Fruit fly (Drosophila melanogaster) whole organism, wandering third instar larva: Measurements from ENCODE around the gene CG15725.

ENCODE experiments used
- Abd-B ChIP-seq: fragments of >200 bp; optimal IDR thresholded peaks from 2 replicates; lab custom pipeline; 2017; ENCODE audit warnings: missing biosample characterization, missing genetic modification characterization
- CG32264 ChIP-seq: fragments of 200-800 bp; sonication (Bioruptor generic); optimal IDR thresholded peaks from 2 replicates; lab custom pipeline; 2016; ENCODE audit warnings: missing biosample characterization, missing genetic modification characterization
- CG9705 ChIP-seq: fragments of 200-800 bp; sonication (Bioruptor generic); optimal IDR thresholded peaks from 2 replicates; lab custom pipeline; 2018; ENCODE audit warnings: missing biosample characterization, mild to moderate bottlenecking, missing genetic modification characterization
- CrebA ChIP-seq: fragments of 200-800 bp; sonication (Bioruptor generic); optimal IDR thresholded peaks from 2 replicates; lab custom pipeline; 2016; ENCODE audit warnings: missing biosample characterization, mild to moderate bottlenecking, missing genetic modification characterization, borderline replicate concordance
- Dfd ChIP-seq: fragments of >200 bp; optimal IDR thresholded peaks from 2 replicates; lab custom pipeline; 2017; ENCODE audit warnings: missing biosample characterization, missing genetic modification characterization
- Dif ChIP-seq: fragments of 200-275, 200-300 bp; sonication (Bioruptor generic); optimal IDR thresholded peaks from 2 replicates; lab custom pipeline; 2018; ENCODE audit warnings: missing biosample characterization, missing genetic modification characterization; ENCODE audit not compliant: partially characterized antibody
- GATAd ChIP-seq: sonication (Bioruptor generic); optimal IDR thresholded peaks from 2 replicates; lab custom pipeline; 2016; ENCODE audit warnings: missing biosample characterization, missing genetic modification characterization
- HLH106 ChIP-seq: fragments of 200-800 bp; optimal IDR thresholded peaks from 3 replicates; lab custom pipeline; 2019; ENCODE audit warnings: missing biosample characterization, mild to moderate bottlenecking, missing genetic modification characterization, moderate library complexity
- Hnf4 ChIP-seq: fragments of 200-800 bp; sonication (Bioruptor generic); optimal IDR thresholded peaks from 2 replicates; lab custom pipeline; 2016; ENCODE audit warnings: missing biosample characterization, mild to moderate bottlenecking, missing genetic modification characterization
- Hr78 ChIP-seq: fragments of >200 bp; optimal IDR thresholded peaks from 2 replicates; lab custom pipeline; 2017; ENCODE audit warnings: missing biosample characterization, missing genetic modification characterization
- Hr83 ChIP-seq: fragments of 200-300 bp; sonication (Bioruptor generic); optimal IDR thresholded peaks from 2 replicates; lab custom pipeline; 2016; ENCODE audit warnings: missing biosample characterization, mild to moderate bottlenecking, missing genetic modification characterization, moderate library complexity; ENCODE audit not compliant: poor library complexity, severe bottlenecking
- Jra ChIP-seq: sonication (Bioruptor generic); optimal IDR thresholded peaks from 2 replicates; lab custom pipeline; 2016; ENCODE audit warnings: missing biosample characterization, missing genetic modification characterization
- Mio ChIP-seq: sonication (Bioruptor generic); optimal IDR thresholded peaks from 2 replicates; lab custom pipeline; 2016; ENCODE audit warnings: missing biosample characterization, missing genetic modification characterization
- Myc ChIP-seq: fragments of >200 bp; optimal IDR thresholded peaks from 2 replicates; lab custom pipeline; 2017
- N ChIP-seq: fragments of >200 bp; optimal IDR thresholded peaks from 2 replicates; lab custom pipeline; 2018; ENCODE audit warnings: missing biosample characterization, missing external identifiers, missing genetic modification characterization
- OdsH ChIP-seq: fragments of 200-800 bp; sonication (Bioruptor generic); optimal IDR thresholded peaks from 2 replicates; lab custom pipeline; 2016; ENCODE audit warnings: missing biosample characterization, mild to moderate bottlenecking, missing genetic modification characterization
- Rel ChIP-seq, 2 experiments: fragments of 200-800 bp; sonication (Bioruptor generic) in 1 of 2; optimal IDR thresholded peaks; 2 replicates in 1 of 2; 3 replicates in 1 of 2; lab custom pipeline; 2016 to 2019; ENCODE audit warnings: mild to moderate bottlenecking in 2 of 2, missing biosample characterization in 2 of 2, missing genetic modification characterization in 2 of 2, moderate library complexity in 1 of 2
- Sp1 ChIP-seq: fragments of 200-800 bp; sonication (Bioruptor generic); optimal IDR thresholded peaks from 3 replicates; lab custom pipeline; 2019; ENCODE audit warnings: missing biosample characterization, mild to moderate bottlenecking, missing genetic modification characterization, moderate library complexity
- Vsx2 ChIP-seq: fragments of 200-300, 225-300 bp; sonication (Bioruptor generic); optimal IDR thresholded peaks from 2 replicates; lab custom pipeline; 2018; ENCODE audit warnings: missing biosample characterization, missing genetic modification characterization; ENCODE audit not compliant: partially characterized antibody
- br ChIP-seq: fragments of 200-800 bp; sonication (Bioruptor generic); optimal IDR thresholded peaks from 2 replicates; lab custom pipeline; 2016; ENCODE audit warnings: missing biosample characterization, missing genetic modification characterization
- brk ChIP-seq: fragments of 200-800 bp; sonication (Bioruptor generic); optimal IDR thresholded peaks from 2 replicates; lab custom pipeline; 2016; ENCODE audit warnings: missing biosample characterization, mild to moderate bottlenecking, missing genetic modification characterization
- dl ChIP-seq, 2 experiments: fragments of 175-275, 200-275 bp in 1 of 2; fragments of 200-275 bp in 1 of 2; sonication (Bioruptor generic); optimal IDR thresholded peaks; lab custom pipeline; 2018; ENCODE audit warnings: mild to moderate bottlenecking in 2 of 2, missing biosample characterization in 2 of 2, missing genetic modification characterization in 2 of 2, moderate library complexity in 2 of 2; ENCODE audit not compliant: partially characterized antibody in 2 of 2, insufficient read depth in 1 of 2
- dmrt93B ChIP-seq: fragments of 200-800 bp; sonication (Bioruptor generic); optimal IDR thresholded peaks from 2 replicates; lab custom pipeline; 2018; ENCODE audit warnings: missing biosample characterization, mild to moderate bottlenecking, missing genetic modification characterization
- dsf ChIP-seq: sonication (Bioruptor generic); optimal IDR thresholded peaks from 2 replicates; lab custom pipeline; 2016; ENCODE audit warnings: missing biosample characterization, missing genetic modification characterization, borderline replicate concordance
- ey ChIP-seq: fragments of 200-800 bp; sonication (Bioruptor generic); optimal IDR thresholded peaks from 2 replicates; lab custom pipeline; 2016; ENCODE audit warnings: missing biosample characterization, missing genetic modification characterization
- foxo ChIP-seq, 2 experiments: fragments of 200-800 bp; sonication (Bioruptor generic); optimal IDR thresholded peaks; 2 replicates in 1 of 2; 3 replicates in 1 of 2; lab custom pipeline; 2016 to 2017; ENCODE audit warnings: missing biosample characterization in 2 of 2, missing genetic modification characterization in 2 of 2
- fru ChIP-seq: fragments of 200-800 bp; sonication (Bioruptor generic); optimal IDR thresholded peaks from 3 replicates; lab custom pipeline; 2016; ENCODE audit warnings: missing biosample characterization, mild to moderate bottlenecking, missing genetic modification characterization
- h ChIP-seq: fragments of 200-800 bp; sonication (Bioruptor generic); optimal IDR thresholded peaks from 3 replicates; lab custom pipeline; 2016; ENCODE audit warnings: missing biosample characterization, mild to moderate bottlenecking, missing genetic modification characterization
- jim ChIP-seq: fragments of 175-275, 200-325 bp; sonication (Bioruptor generic); optimal IDR thresholded peaks from 2 replicates; lab custom pipeline; 2016; ENCODE audit warnings: missing biosample characterization, mild to moderate bottlenecking, missing genetic modification characterization
- lola ChIP-seq: fragments of >200 bp; optimal IDR thresholded peaks from 2 replicates; lab custom pipeline; 2017; ENCODE audit warnings: missing biosample characterization, missing genetic modification characterization
- pan ChIP-seq: fragments of >200 bp; optimal IDR thresholded peaks from 2 replicates; lab custom pipeline; 2017
- rgr ChIP-seq: fragments of 200-800 bp; sonication (Bioruptor generic); optimal IDR thresholded peaks from 3 replicates; lab custom pipeline; 2016; ENCODE audit warnings: missing biosample characterization, mild to moderate bottlenecking, missing genetic modification characterization
- sage ChIP-seq: fragments of 200-800 bp; sonication (Bioruptor generic); optimal IDR thresholded peaks from 2 replicates; lab custom pipeline; 2016; ENCODE audit warnings: missing biosample characterization, mild to moderate bottlenecking, missing genetic modification characterization
- sv ChIP-seq: fragments of 200-800 bp; sonication (Bioruptor generic); optimal IDR thresholded peaks from 3 replicates; lab custom pipeline; 2016; ENCODE audit warnings: missing biosample characterization, missing genetic modification characterization
- tai ChIP-seq: sonication (Bioruptor generic); optimal IDR thresholded peaks from 2 replicates; lab custom pipeline; 2016; ENCODE audit warnings: missing biosample characterization, missing genetic modification characterization
- usp ChIP-seq: fragments of >200 bp; optimal IDR thresholded peaks from 2 replicates; lab custom pipeline; 2017; ENCODE audit warnings: missing biosample characterization, missing genetic modification characterization
- woc ChIP-seq: sonication (Bioruptor generic); optimal IDR thresholded peaks from 2 replicates; lab custom pipeline; 2016; ENCODE audit warnings: missing biosample characterization, mild to moderate bottlenecking, missing genetic modification characterization

CG15725 gene

DNA sequence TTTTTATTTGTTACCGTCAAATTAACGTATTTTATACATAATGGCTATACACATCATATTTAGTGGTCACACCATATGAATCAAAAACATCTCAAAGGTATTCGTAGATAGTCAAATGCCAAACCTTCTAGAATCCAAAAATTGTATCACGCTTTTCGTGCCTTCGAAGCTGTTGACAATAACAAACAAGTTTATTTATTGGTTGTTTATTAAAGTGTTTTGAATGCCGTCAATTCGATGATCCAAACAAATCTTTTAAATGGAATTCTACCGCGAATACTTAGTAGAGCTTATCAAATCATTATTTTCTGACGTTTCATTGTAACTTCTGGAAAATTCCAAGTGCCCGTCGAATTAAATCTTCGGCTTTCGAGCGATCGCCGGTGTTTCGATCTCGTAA, 38.6 kb upstream of the CG15725 start:
- TF ChIP-seq jim: no peak
- no peak for TF ChIP-seq Hnf4 (GFP tag; lab: Kevin White, UChicago)
- TF ChIP-seq OdsH: no peak
- TF ChIP-seq Rel (GFP tag; optimal IDR thresholded peaks at IDR 0.05; lab: Kevin White, UChicago): no peak
- no peak for TF ChIP-seq Rel (tag; optimal IDR thresholded peaks at IDR 0.05; lab: Kevin White, UChicago)
- no peak for TF ChIP-seq h (GFP tag; lab: Kevin White, UChicago)
- TF ChIP-seq sv (GFP tag; lab: Kevin White, UChicago): no peak
- no peak for TF ChIP-seq dsf
- TF ChIP-seq sage (GFP tag; lab: Kevin White, UChicago): no peak

DNA sequence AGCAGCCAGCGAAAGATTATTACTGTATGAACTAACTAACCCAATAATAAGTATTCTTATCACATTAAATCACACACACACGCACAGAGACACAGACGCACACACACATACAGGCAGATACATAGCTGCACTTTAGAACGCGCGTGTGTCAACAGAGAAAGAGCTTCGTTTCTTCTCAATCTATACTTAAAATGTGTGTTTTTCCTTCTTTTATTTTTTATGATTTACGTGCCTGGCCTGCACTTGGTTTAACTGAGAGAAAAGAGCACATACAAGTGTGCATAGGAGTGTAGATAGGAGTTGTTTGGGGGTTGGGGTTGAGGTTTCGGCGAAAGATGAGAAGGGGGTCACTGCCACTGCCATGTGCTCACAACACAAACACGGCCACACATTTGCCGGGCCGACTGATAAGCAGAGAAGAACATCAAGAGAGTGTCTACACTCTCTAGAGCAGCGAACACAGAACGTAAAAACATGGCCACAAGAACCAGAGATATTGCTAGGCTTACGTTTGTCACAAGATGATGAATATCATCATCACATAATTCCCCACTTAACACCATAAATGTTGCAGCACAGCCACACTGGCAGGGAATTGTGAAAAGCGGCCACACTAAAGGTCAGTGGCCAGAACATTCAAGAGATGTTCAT, 37.9 kb upstream of the CG15725 start:
- no peak for TF ChIP-seq sv (GFP tag; lab: Kevin White, UChicago)
- TF ChIP-seq Jra (GFP tag; lab: Kevin White, UChicago): no peak
- TF ChIP-seq CG32264 (GFP tag; lab: Kevin White, UChicago): no peak
- no peak for TF ChIP-seq jim
- TF ChIP-seq HLH106 (tag; lab: Kevin White, UChicago): no peak
- no peak for TF ChIP-seq dl (GFP tag; optimal IDR thresholded peaks at IDR 0.05; lab: Kevin White, UChicago; ENCODE audit: insufficient read depth in 1 of 2, partially characterized antibody in 2 of 2)
- TF ChIP-seq dmrt93B (GFP tag; lab: Kevin White, UChicago): no peak
- peak; percentile 23 for TF ChIP-seq brk (GFP tag; lab: Kevin White, UChicago)
- no peak for TF ChIP-seq Mio (GFP tag; lab: Kevin White, UChicago)
- TF ChIP-seq CrebA: peak; percentile 22
- TF ChIP-seq Rel (GFP tag; optimal IDR thresholded peaks at IDR 0.05; lab: Kevin White, UChicago): no peak
- TF ChIP-seq Rel (tag; optimal IDR thresholded peaks at IDR 0.05; lab: Kevin White, UChicago): peak; percentile 39
- no peak for TF ChIP-seq Dfd (GFP tag; lab: Kevin White, UChicago)
- TF ChIP-seq Hnf4 (GFP tag; lab: Kevin White, UChicago): peak; percentile 24
- no peak for TF ChIP-seq foxo (GFP tag; optimal IDR thresholded peaks at IDR 0.05; lab: Kevin White, UChicago)
- peak; percentile 39 for TF ChIP-seq h (GFP tag; lab: Kevin White, UChicago)
- TF ChIP-seq rgr (GFP tag; lab: Kevin White, UChicago): no peak

DNA sequence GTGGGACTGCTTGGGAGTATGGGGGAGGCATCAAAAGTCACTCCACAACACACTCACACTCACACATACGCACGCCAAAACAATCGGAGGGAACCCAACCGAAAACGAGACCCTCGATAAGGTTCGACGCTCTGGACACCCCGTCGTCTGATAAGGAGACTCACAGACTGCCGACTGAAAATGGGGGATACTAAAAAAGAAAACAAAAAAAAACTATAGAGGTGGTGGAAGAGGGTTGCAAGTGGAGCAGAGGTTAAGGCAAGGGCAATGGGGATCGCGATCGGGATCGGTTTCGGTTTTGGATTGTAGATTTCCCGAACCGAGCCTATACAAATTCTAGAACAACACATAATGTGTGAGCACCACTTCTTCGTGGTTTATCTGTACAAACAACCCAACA, 36.9 kb upstream of the CG15725 start:
- TF ChIP-seq CG9705: no peak
- TF ChIP-seq Rel (GFP tag; optimal IDR thresholded peaks at IDR 0.05; lab: Kevin White, UChicago): no peak
- TF ChIP-seq Rel (tag; optimal IDR thresholded peaks at IDR 0.05; lab: Kevin White, UChicago): peak; percentile 83

DNA sequence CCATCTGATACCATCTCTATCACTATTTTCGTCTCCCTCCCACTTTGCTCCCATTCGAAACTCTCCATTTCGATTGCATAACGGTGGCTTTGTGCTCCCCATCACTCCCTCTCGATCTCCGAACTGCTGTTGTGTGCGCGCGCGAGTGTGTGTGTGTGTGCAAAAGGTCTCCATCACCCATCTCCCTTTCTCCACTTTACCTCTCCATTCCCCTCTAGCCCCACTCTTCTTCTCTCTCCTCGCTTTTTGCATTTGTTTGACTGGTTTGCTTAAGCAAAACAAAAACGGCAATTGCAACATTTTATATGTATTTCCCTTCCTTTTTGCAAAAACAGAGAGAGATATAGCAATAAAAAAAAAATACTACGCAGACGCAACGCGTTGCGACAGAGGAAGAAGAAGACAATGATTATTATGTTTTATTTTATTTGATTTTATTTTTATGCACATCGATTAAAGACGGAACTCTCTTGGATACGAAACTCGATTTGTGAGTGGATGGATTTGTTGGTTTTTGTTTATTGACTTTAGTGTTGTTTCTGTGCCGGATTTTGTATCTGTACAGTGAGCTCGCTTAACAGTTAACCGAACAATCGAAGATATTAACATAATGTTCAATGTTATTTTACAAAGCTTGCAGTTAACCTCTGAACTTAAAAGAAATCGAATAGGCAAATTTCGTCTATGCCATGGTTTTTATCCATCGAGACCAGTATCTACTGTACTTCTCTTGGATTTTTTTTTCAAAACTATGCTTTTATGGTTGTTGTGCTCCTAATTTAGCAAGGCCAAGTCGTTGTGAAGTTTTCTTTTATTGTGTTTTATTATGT, 35.8 kb upstream of the CG15725 start:
- TF ChIP-seq foxo (GFP tag; optimal IDR thresholded peaks at IDR 0.05; lab: Kevin White, UChicago): peak in 1 of 2 experiments; percentile 73
- TF ChIP-seq GATAd (GFP tag; lab: Kevin White, UChicago): no peak
- no peak for TF ChIP-seq tai (GFP tag; lab: Kevin White, UChicago)
- TF ChIP-seq Dif (GFP tag; lab: Kevin White, UChicago): peak; percentile 1
- peak; percentile 65 for TF ChIP-seq Hnf4 (GFP tag; lab: Kevin White, UChicago)
- TF ChIP-seq Rel (GFP tag; optimal IDR thresholded peaks at IDR 0.05; lab: Kevin White, UChicago): no peak
- TF ChIP-seq Rel (tag; optimal IDR thresholded peaks at IDR 0.05; lab: Kevin White, UChicago): peak; percentile 51
- no peak for TF ChIP-seq usp (GFP tag; lab: Kevin White, UChicago)
- TF ChIP-seq CG9705: peak; percentile 38
- TF ChIP-seq ey (GFP tag; lab: Kevin White, UChicago): peak; percentile 79
- TF ChIP-seq Hr78: no peak
- TF ChIP-seq Jra (GFP tag; lab: Kevin White, UChicago): no peak
- no peak for TF ChIP-seq dsf
- TF ChIP-seq jim: peak; percentile 75
- peak; percentile 60 for TF ChIP-seq woc
- TF ChIP-seq dmrt93B (GFP tag; lab: Kevin White, UChicago): peak; percentile 35
- no peak for TF ChIP-seq Myc
- peak; percentile 30 for TF ChIP-seq brk (GFP tag; lab: Kevin White, UChicago)
- TF ChIP-seq Mio (GFP tag; lab: Kevin White, UChicago): no peak
- TF ChIP-seq CrebA: peak; percentile 41
- no peak for TF ChIP-seq dl (GFP tag; optimal IDR thresholded peaks at IDR 0.05; lab: Kevin White, UChicago; ENCODE audit: insufficient read depth in 1 of 2, partially characterized antibody in 2 of 2)
- peak; percentile 73 for TF ChIP-seq rgr (GFP tag; lab: Kevin White, UChicago)
- TF ChIP-seq pan (lab: Kevin White, UChicago): no peak
- TF ChIP-seq lola (GFP tag; lab: Kevin White, UChicago): no peak
- no peak for TF ChIP-seq Abd-B (GFP tag; lab: Kevin White, UChicago)
- peak; percentile 63 for TF ChIP-seq OdsH
- TF ChIP-seq sv (GFP tag; lab: Kevin White, UChicago): peak; percentile 63
- peak; percentile 4 for TF ChIP-seq Dfd (GFP tag; lab: Kevin White, UChicago)
- TF ChIP-seq sage (GFP tag; lab: Kevin White, UChicago): peak; percentile 16
- TF ChIP-seq Hr83: no peak
- no peak for TF ChIP-seq N (GFP tag; lab: Kevin White, UChicago)
- peak; percentile 65 for TF ChIP-seq fru
- TF ChIP-seq CG32264 (GFP tag; lab: Kevin White, UChicago): peak; percentile 24
- TF ChIP-seq Vsx2 (GFP tag; lab: Kevin White, UChicago): peak; percentile 44
- peak; percentile 54 for TF ChIP-seq br (GFP tag; lab: Kevin White, UChicago)
- peak; percentile 58 for TF ChIP-seq Sp1 (GFP tag; lab: Kevin White, UChicago)
